Worm (Caenorhabditis elegans) whole organism, L4 larva: ENCODE measurements around the gene F22E5.23.
A peak's percentile ranks its signal among the peaks of the same experiment; 100 is the strongest.
"Not testable (repeated sequence)": the region's sequence is repeated elsewhere in the genome, so short reads cannot be mapped to it uniquely, and the experiment has no call there.

Experiments used
- nhr-102 ChIP-seq: sonication (generic microtip); optimal IDR thresholded peaks from 2 replicates; lab custom pipeline; 2016; ENCODE audit warnings: mild to moderate bottlenecking, missing genetic modification characterization, moderate library complexity, missing compliant biosample characterization
- nhr-77 ChIP-seq: fragments of 150-350 bp; optimal IDR thresholded peaks from 2 replicates; lab custom pipeline; 2014; ENCODE audit warnings: missing biosample characterization, missing genetic modification characterization
- snpc-1.2 ChIP-seq: fragments of 200-800 bp; sonication (Bioruptor generic); IDR thresholded peaks from 2 replicates; pipeline ENCODE4 v1.3.6; 2022; ENCODE audit warnings: missing genetic modification reagents, missing genetic modification characterization, missing compliant biosample characterization
- spr-3 ChIP-seq: fragments of 200-800 bp; sonication (Bioruptor generic); optimal IDR thresholded peaks from 2 replicates; lab custom pipeline; 2018; ENCODE audit warnings: mild to moderate bottlenecking, missing genetic modification characterization, missing compliant biosample characterization
- unc-62 ChIP-seq, 3 experiments: fragments of 150-350 bp in 1 of 3; sonication (generic microtip); optimal IDR thresholded peaks in 2 of 3; peaks in 1 of 3; 1 replicate in 1 of 3; 2 replicates in 2 of 3; lab custom pipeline; 2014 to 2017; ENCODE audit warnings: missing biosample characterization in 3 of 3, missing genetic modification characterization in 3 of 3, missing genetic modification reagents in 3 of 3, missing genotype in 1 of 3

The F22E5.23 gene

DNA sequence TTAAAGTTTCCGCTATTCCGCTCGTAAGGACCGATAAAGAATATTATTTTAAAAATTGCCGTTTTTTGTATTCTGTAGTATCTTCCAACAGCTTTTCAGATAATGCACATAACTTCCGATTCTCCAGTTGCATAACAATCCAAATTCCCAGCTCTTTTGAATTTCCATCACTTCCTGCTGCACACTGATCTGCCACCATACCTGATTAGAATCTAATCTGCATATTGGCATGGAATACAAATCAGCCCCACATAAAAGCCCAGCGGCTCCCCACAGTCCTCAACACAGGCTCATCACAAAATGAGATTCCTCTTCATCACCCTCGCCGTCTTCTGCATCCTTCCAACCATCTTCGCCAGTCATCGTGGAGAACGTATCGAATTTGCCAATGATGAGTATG is 47.5 kb downstream of the F22E5.23 start, which contains the start of gene nspf-2:
Gene nspf-2 (plus strand): TSS at position 301 of the 400 bp plus-strand sequence.
- not testable (repeated sequence) for TF ChIP-seq spr-3; nhr-77; snpc-1.2 (GFP tag; lab: Robert Waterston, UW)

DNA sequence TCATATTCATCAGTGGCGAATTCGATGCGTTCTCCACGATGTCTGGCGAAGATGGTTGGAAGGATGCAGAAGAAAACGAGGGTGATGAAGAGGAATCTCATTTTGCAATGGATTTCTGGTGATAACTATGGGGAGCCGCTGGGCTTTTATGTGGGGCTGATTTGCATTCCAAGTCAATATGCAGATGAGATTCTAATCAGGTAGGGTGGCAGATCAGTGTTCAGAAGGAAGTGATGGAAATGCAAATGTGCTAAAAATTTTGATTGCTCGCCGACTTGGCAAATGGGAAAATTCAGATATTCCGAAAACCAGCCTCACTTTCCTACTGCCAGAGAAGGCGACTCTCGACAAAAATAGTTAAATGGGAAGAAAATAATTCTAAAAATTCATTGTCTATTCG is 49.0 kb downstream of the F22E5.23 start, which contains the start of gene nspf-3:
Gene nspf-3 (minus strand): TSS at position 101 of the 400 bp plus-strand sequence.
- TF ChIP-seq unc-62 (GFP tag; optimal IDR thresholded peaks at IDR 0.05 in 1 of 2; lab: Kevin White, UChicago): peak in 1 of 2 experiments; percentile 66
- TF ChIP-seq unc-62 (tag; optimal IDR thresholded peaks at IDR 0.05; lab: Kevin White, UChicago): no peak
- no peak for TF ChIP-seq nhr-102 (tag; lab: Kevin White, UChicago)
